Worm (Caenorhabditis elegans) whole organism, L4/young adult: ENCODE results near the gene F53F1.3.

Experiments used
- dao-5 ChIP-seq: sonication (generic microtip); optimal IDR thresholded peaks from 2 replicates; lab custom pipeline; 2016; ENCODE audit warnings: missing genotype, missing genetic modification characterization, moderate library complexity, missing compliant biosample characterization
- him-1 ChIP-seq: sonication (generic microtip); optimal IDR thresholded peaks from 2 replicates; lab custom pipeline; 2016; ENCODE audit warnings: missing genotype, missing genetic modification reagents, missing genetic modification characterization, missing compliant biosample characterization

DNA sequence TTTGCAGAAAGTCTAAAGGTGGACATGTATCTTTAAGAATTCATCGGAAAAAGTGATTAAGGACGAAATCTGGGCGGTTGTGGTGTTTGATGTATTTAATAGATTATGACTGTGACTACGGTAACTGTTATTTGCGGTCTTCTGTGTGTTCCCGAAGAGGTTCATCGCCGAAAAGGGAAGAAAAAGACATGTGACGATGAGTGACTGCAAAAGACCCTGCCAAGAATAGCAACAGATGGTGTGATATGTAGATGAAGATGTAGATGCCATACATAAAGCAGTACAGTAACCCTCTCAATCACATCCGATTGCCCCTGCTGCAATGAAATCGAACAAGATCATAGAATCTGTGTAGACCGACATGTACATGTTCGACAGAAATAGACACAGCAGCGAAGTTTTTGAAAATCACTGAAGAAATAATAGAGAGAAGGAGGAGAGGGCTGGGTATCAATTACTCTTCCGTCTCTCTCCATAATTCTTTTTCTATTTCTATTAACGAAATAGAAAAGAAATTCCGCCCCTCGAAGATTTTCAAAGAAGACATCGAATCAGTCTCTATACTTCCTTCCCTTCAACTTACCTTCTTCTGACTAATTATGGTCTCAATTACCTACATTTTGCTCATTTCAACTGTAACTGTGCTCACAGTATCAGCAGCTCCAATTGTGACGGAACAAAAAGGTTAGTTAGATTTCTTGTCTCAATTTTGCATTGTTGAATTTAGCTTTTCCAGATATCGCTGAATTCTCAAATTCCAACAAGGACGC, 49.0 kb upstream of the F53F1.3 start, which contains the start of gene F32H5.3:
- no peak for TF ChIP-seq dao-5
- no peak for TF ChIP-seq him-1 (tag; lab: Kevin White, UChicago)
